Worm (Caenorhabditis elegans) whole organism, L4 larva: ENCODE data around the gene T19D7.6.

Experiments used
- ZK546.5 ChIP-seq, 2 experiments: sonication (generic microtip); optimal IDR thresholded peaks; 2 replicates each; lab custom pipeline; 2017; ENCODE audit warnings: missing biosample characterization in 2 of 2, missing genetic modification characterization in 2 of 2
- ceh-82 ChIP-seq: sonication (generic microtip); optimal IDR thresholded peaks from 2 replicates; lab custom pipeline; 2017; ENCODE audit warnings: missing biosample characterization, missing genetic modification characterization
- ces-1 ChIP-seq: fragments of 150-350 bp; sonication (generic microtip); optimal IDR thresholded peaks from 4 replicates; lab custom pipeline; 2014; ENCODE audit warnings: missing biosample characterization, missing genetic modification reagents, missing genetic modification characterization
- daf-12 ChIP-seq: fragments of 150-350 bp; optimal IDR thresholded peaks from 2 replicates; lab custom pipeline; 2014; ENCODE audit warnings: missing biosample characterization, missing genetic modification reagents, missing genetic modification characterization
- daf-19 ChIP-seq: fragments of 200-800 bp; sonication (Bioruptor generic); conservative IDR thresholded peaks from 2 replicates; pipeline ENCODE4 v1.3.6; 2022; ENCODE audit warnings: missing genetic modification characterization, missing compliant biosample characterization
- dpl-1 ChIP-seq: fragments of 150-350 bp; optimal IDR thresholded peaks from 2 replicates; lab custom pipeline; 2014; ENCODE audit warnings: missing biosample characterization, missing genetic modification reagents, missing genetic modification characterization
- lin-13 ChIP-seq: fragments of 150-350 bp; optimal IDR thresholded peaks from 2 replicates; lab custom pipeline; 2014; ENCODE audit warnings: missing biosample characterization, missing genetic modification reagents, missing genetic modification characterization
- lsy-2 ChIP-seq, 2 experiments: fragments of 150-350 bp in 1 of 2; sonication (generic microtip) in 1 of 2; optimal IDR thresholded peaks; 2 replicates each; lab custom pipeline; 2014 to 2017; ENCODE audit warnings: missing biosample characterization in 2 of 2, missing genetic modification characterization in 2 of 2
- mes-2 ChIP-seq: sonication (generic microtip); optimal IDR thresholded peaks from 2 replicates; lab custom pipeline; 2016; ENCODE audit warnings: missing genotype, mild to moderate bottlenecking, missing genetic modification characterization, missing compliant biosample characterization; ENCODE audit not compliant: poor library complexity, severe bottlenecking
- nhr-77 ChIP-seq: fragments of 150-350 bp; optimal IDR thresholded peaks from 2 replicates; lab custom pipeline; 2014; ENCODE audit warnings: missing biosample characterization, missing genetic modification characterization
- sdz-12 ChIP-seq: fragments of 200-800 bp; sonication (Bioruptor generic); optimal IDR thresholded peaks from 2 replicates; lab custom pipeline; 2018; ENCODE audit warnings: mild to moderate bottlenecking, missing genetic modification characterization, missing compliant biosample characterization
- skn-1 ChIP-seq: fragments of 150-350 bp; optimal IDR thresholded peaks from 2 replicates; lab custom pipeline; 2014; ENCODE audit warnings: missing biosample characterization, missing genetic modification characterization
- tag-97 ChIP-seq: fragments of 200-800 bp; sonication (Bioruptor generic); IDR thresholded peaks from 2 replicates; pipeline ENCODE4 v1.3.6; 2022; ENCODE audit warnings: missing genetic modification characterization, missing compliant biosample characterization
- unc-62 ChIP-seq, 3 experiments: fragments of 150-350 bp in 1 of 3; sonication (generic microtip); optimal IDR thresholded peaks in 2 of 3; peaks in 1 of 3; 1 replicate in 1 of 3; 2 replicates in 2 of 3; lab custom pipeline; 2014 to 2017; ENCODE audit warnings: missing biosample characterization in 3 of 3, missing genetic modification characterization in 3 of 3, missing genetic modification reagents in 3 of 3, missing genotype in 1 of 3

DNA sequence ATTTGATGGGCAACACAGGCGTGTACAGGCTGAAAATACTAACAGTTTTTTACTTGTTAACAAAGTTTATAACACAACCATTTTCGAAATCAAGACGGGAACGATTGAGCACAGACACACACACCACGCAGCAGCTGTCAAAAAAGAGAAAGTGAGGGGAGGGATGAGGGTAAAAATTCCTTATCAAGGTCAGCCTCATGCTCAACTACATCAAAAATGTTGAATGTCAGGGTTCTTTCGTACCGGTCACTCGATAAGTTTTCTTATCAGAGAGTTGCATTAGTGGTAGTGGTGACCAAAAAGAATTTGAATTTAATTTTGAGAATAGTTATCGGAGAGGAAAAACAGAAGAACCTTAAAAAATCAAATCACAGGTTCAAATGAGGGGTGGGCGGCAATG lies at the start of gene T19D7.6:
- TF ChIP-seq lin-13 (GFP tag; lab: Kevin White, UChicago) (no peak), lsy-2 (tag; optimal IDR thresholded peaks at IDR 0.05; lab: Kevin White, UChicago) (no peak), skn-1 (tag; lab: Kevin White, UChicago) (no peak), tag-97 (GFP tag; lab: Robert Waterston, UW) (no peak), daf-12 (tag; lab: Kevin White, UChicago) (no peak), ces-1 (no peak), unc-62 (GFP tag; optimal IDR thresholded peaks at IDR 0.05 in 1 of 2; lab: Kevin White, UChicago) (no peak), unc-62 (tag; optimal IDR thresholded peaks at IDR 0.05; lab: Kevin White, UChicago) (no peak), daf-19 (GFP tag; lab: Robert Waterston, UW) (no peak), ZK546.5 (tag; optimal IDR thresholded peaks at IDR 0.05; lab: Kevin White, UChicago) (no peak), mes-2 (tag; lab: Kevin White, UChicago) (no peak), dpl-1 (GFP tag; lab: Kevin White, UChicago) (no peak), ceh-82 (no peak), nhr-77 (tag; lab: Kevin White, UChicago) (no peak), sdz-12 (no peak)
